Fruit fly (Drosophila melanogaster): Measurements from ENCODE around the gene CtsK1.
A peak's percentile ranks its signal among the peaks of the same experiment; 100 is the strongest.

The CtsK1 gene

DNA sequence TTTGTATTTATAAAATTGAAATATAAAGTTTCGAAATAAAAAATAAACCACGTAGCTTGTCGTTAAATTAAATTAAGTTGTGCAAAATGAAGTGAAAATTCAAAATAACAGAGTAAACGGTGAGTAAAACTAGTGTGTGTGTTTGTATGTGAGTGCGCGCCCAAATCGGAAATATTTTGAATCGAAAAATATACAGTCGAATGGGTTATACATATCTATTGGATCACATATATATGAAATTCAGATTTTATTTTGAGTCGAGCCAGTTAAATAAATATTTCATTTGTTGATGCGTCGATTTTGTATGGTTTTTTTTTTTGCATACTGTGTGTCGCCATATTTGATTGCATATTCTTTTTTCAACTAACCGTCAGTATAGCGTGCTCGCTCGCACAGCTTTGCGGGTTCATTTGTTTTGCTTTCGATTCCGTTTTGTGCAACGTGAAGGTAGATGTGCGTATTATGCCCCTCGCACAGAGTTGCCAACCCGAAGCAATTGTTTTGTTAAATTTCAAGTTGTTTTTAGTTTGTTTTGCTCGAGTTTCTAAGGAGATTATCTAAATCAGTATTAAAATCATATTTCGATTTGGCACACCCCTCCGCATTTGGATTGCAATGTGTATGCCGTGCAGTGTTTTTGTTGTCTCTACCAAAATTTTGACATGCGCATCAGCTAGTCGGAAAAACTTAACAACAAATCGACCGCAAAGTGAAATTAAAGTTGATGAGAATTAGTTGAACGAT, 9.4 kb downstream of the CtsK1 start:
- TF ChIP-seq salr (GFP tag; optimal IDR thresholded peaks at IDR 0.05) (no peak), CG7368 (GFP tag; optimal IDR thresholded peaks at IDR 0.05) (no peak), Sox14 (GFP tag; optimal IDR thresholded peaks at IDR 0.05) (peak; percentile 47), Lpt (GFP tag; optimal IDR thresholded peaks at IDR 0.05) (no peak), esn (GFP tag; optimal IDR thresholded peaks at IDR 0.05) (peak; percentile 52), acj6 (GFP tag; optimal IDR thresholded peaks at IDR 0.05) (no peak), dac (GFP tag; optimal IDR thresholded peaks at IDR 0.05) (peak; percentile 45), CG8632 (GFP tag; optimal IDR thresholded peaks at IDR 0.05) (no peak), fd85E (GFP tag; optimal IDR thresholded peaks at IDR 0.05) (no peak), CG11762 (GFP tag; optimal IDR thresholded peaks at IDR 0.05; ENCODE audit: insufficient read depth) (no peak), CG11902 (GFP tag; optimal IDR thresholded peaks at IDR 0.05) (no peak), CG10669 (GFP tag; optimal IDR thresholded peaks at IDR 0.05) (peak; percentile 37), CG6808 (GFP tag; optimal IDR thresholded peaks at IDR 0.05) (peak; percentile 36), Hr39 (GFP tag; optimal IDR thresholded peaks at IDR 0.05) (peak; percentile 15), CG31627 (GFP tag; optimal IDR thresholded peaks at IDR 0.05) (no peak), CG15336 (GFP tag; IDR thresholded peaks at IDR 0.05) (no peak; the same call in 1 of the 2 replicates), net (GFP tag; optimal IDR thresholded peaks at IDR 0.05) (no peak), CG8119 (GFP tag; IDR thresholded peaks at IDR 0.05) (no peak), cyc (GFP tag; optimal IDR thresholded peaks at IDR 0.05) (no peak), lz (GFP tag; optimal IDR thresholded peaks at IDR 0.05) (peak; percentile 23), pdm3 (GFP tag; optimal IDR thresholded peaks at IDR 0.05) (peak; percentile 15), CG16779 (tag; optimal IDR thresholded peaks at IDR 0.05) (peak; percentile 1), Gug (GFP tag; IDR thresholded peaks at IDR 0.05) (no peak), Sox102F (GFP tag; optimal IDR thresholded peaks at IDR 0.05) (no peak), CG1621 (tag; optimal IDR thresholded peaks at IDR 0.05) (peak; percentile 34), Smox (GFP tag; optimal IDR thresholded peaks at IDR 0.05) (peak; percentile 4), fkh (GFP tag; optimal IDR thresholded peaks at IDR 0.05) (peak; percentile 30), dsx (GFP tag; optimal IDR thresholded peaks at IDR 0.05; ENCODE audit: poor library complexity, severe bottlenecking) (no peak), CG6163 (GFP tag; IDR thresholded peaks at IDR 0.05) (peak; percentile 75), spab (GFP tag; optimal IDR thresholded peaks at IDR 0.05) (peak; percentile 8), Ets21C (GFP tag; optimal IDR thresholded peaks at IDR 0.05) (no peak), CG3032 (tag; optimal IDR thresholded peaks at IDR 0.05) (peak; percentile 22), topi (GFP tag; optimal IDR thresholded peaks at IDR 0.05) (peak; percentile 16), Met (GFP tag; optimal IDR thresholded peaks at IDR 0.05) (no peak), Eip78C (GFP tag) (peak; percentile 55), CG8319 (GFP tag; optimal IDR thresholded peaks at IDR 0.05) (no peak), eg (GFP tag; IDR thresholded peaks at IDR 0.05) (peak; percentile 63; the same call in 2 of the 3 replicates), Eip93F (GFP tag; optimal IDR thresholded peaks at IDR 0.05) (no peak), CG10631 (GFP tag; optimal IDR thresholded peaks at IDR 0.05) (no peak), Ets96B (tag; optimal IDR thresholded peaks at IDR 0.05) (peak; percentile 31), Sox15 (GFP tag; optimal IDR thresholded peaks at IDR 0.05) (no peak), CG6854 (GFP tag; optimal IDR thresholded peaks at IDR 0.05) (no peak), Hr38 (GFP tag; optimal IDR thresholded peaks at IDR 0.05) (no peak), CG3919 (GFP tag; optimal IDR thresholded peaks at IDR 0.05) (no peak), CG4318 (GFP tag; optimal IDR thresholded peaks at IDR 0.05) (no peak), CG34406 (GFP tag; optimal IDR thresholded peaks at IDR 0.05) (no peak), CG32006 (GFP tag; optimal IDR thresholded peaks at IDR 0.05) (peak; percentile 14), OdsH (GFP tag; optimal IDR thresholded peaks at IDR 0.05) (no peak), ss (GFP tag; optimal IDR thresholded peaks at IDR 0.05) (peak in 1 of 2 experiments; percentile 55), CG6792 (GFP tag; optimal IDR thresholded peaks at IDR 0.05) (no peak), CG11294 (GFP tag; IDR thresholded peaks at IDR 0.05) (no peak)

Measured in whole organism, prepupa.